Fruit fly (Drosophila melanogaster) whole organism, embryonic: ENCODE measurements around the gene Drs.

Experiments
- ATbp ChIP-seq: fragments of 200-800 bp; sonication (Bioruptor generic); optimal IDR thresholded peaks from 2 replicates; lab custom pipeline; 2017; ENCODE audit warnings: missing biosample characterization, mild to moderate bottlenecking, missing genetic modification characterization, missing genetic modification reagents
- Adf1 ChIP-seq: fragments of 200-800 bp; sonication (Bioruptor generic); IDR thresholded peaks from 2 replicates; pipeline ENCODE4 v1.3.6; 2022; ENCODE audit warnings: missing biosample characterization, missing genetic modification characterization
- Asciz ChIP-seq: fragments of 200-800 bp; sonication (Bioruptor generic); optimal IDR thresholded peaks from 2 replicates; lab custom pipeline; 2017; ENCODE audit warnings: missing biosample characterization, mild to moderate bottlenecking, missing genetic modification characterization, missing genetic modification reagents
- CG10274 ChIP-seq: fragments of 200-800 bp; sonication (Bioruptor generic); optimal IDR thresholded peaks from 3 replicates; lab custom pipeline; 2017; ENCODE audit warnings: missing biosample characterization, mild to moderate bottlenecking, missing genetic modification characterization
- CG1233 ChIP-seq: fragments of 200-800 bp; sonication (Bioruptor generic); optimal IDR thresholded peaks from 4 replicates; lab custom pipeline; 2018; ENCODE audit warnings: missing biosample characterization, mild to moderate bottlenecking, missing genetic modification characterization
- CG13894 ChIP-seq: fragments of 200-800 bp; sonication (Bioruptor generic); optimal IDR thresholded peaks from 3 replicates; lab custom pipeline; 2018; ENCODE audit warnings: missing biosample characterization, mild to moderate bottlenecking, missing genetic modification characterization, moderate library complexity
- CG14860 ChIP-seq: fragments of 200-800 bp; sonication (Bioruptor generic); IDR thresholded peaks from 3 replicates; pipeline ENCODE4 v1.3.6; 2022; ENCODE audit warnings: missing biosample characterization, missing genetic modification characterization; ENCODE audit not compliant: partially characterized antibody
- CG15696 ChIP-seq: fragments of 200-800 bp; sonication (Bioruptor generic); optimal IDR thresholded peaks from 2 replicates; lab custom pipeline; 2019; ENCODE audit warnings: missing biosample characterization, mild to moderate bottlenecking, missing genetic modification characterization, moderate library complexity
- CG17829 ChIP-seq: fragments of 200-800 bp; optimal IDR thresholded peaks from 2 replicates; lab custom pipeline; 2019; ENCODE audit warnings: missing biosample characterization, mild to moderate bottlenecking, missing genetic modification characterization, moderate library complexity
- CG2199 ChIP-seq: fragments of 200-800 bp; sonication (Bioruptor generic); IDR thresholded peaks from 3 replicates; pipeline ENCODE4 v1.3.6; 2022; ENCODE audit warnings: missing biosample characterization, missing genetic modification characterization
- CG32532 ChIP-seq: fragments of 200-800 bp; sonication (Bioruptor generic); IDR thresholded peaks from 2 replicates; pipeline ENCODE4 v1.3.6; 2022; ENCODE audit warnings: missing biosample characterization, missing genetic modification characterization
- CG34422 ChIP-seq: fragments of 200-800 bp; sonication (Bioruptor generic); IDR thresholded peaks from 3 replicates; pipeline ENCODE4 v1.3.6; 2022; ENCODE audit warnings: missing biosample characterization, missing genetic modification characterization
- CG4328 ChIP-seq: fragments of 200-800 bp; sonication (Bioruptor generic); optimal IDR thresholded peaks from 3 replicates; lab custom pipeline; 2017; ENCODE audit warnings: missing biosample characterization, missing genetic modification reagents, missing genetic modification characterization
- CG4360 ChIP-seq: fragments of 200-800 bp; sonication (Bioruptor generic); IDR thresholded peaks from 2 replicates; pipeline ENCODE4 v1.3.6; 2022; ENCODE audit warnings: missing biosample characterization, missing genetic modification characterization
- Deaf1 ChIP-seq: fragments of 200-800 bp; optimal IDR thresholded peaks from 3 replicates; lab custom pipeline; 2019; ENCODE audit warnings: missing biosample characterization, mild to moderate bottlenecking, missing genetic modification characterization, moderate library complexity
- Drgx ChIP-seq: fragments of 200-800 bp; sonication (Bioruptor generic); IDR thresholded peaks from 2 replicates; pipeline ENCODE4 v1.3.6; 2022; ENCODE audit warnings: missing biosample characterization, missing genetic modification characterization
- GATAe ChIP-seq: fragments of 200-800 bp; sonication (Bioruptor generic); conservative IDR thresholded peaks from 2 replicates; pipeline ENCODE4 v1.3.6; 2022; ENCODE audit warnings: missing biosample characterization, missing genetic modification characterization
- HmgZ ChIP-seq: fragments of 200-800 bp; sonication (Bioruptor generic); optimal IDR thresholded peaks from 2 replicates; lab custom pipeline; 2018; ENCODE audit warnings: missing biosample characterization, mild to moderate bottlenecking, missing genetic modification characterization
- Hr3 ChIP-seq: fragments of 200-800 bp; sonication (Bioruptor generic); optimal IDR thresholded peaks from 3 replicates; lab custom pipeline; 2016; ENCODE audit warnings: missing biosample characterization, missing genetic modification characterization
- Med ChIP-seq: fragments of 200-800 bp; sonication (Bioruptor generic); peaks from one replicate; lab custom pipeline; 2016; ENCODE audit warnings: missing biosample characterization, missing genetic modification characterization, mild to moderate bottlenecking, inconsistent platforms, moderate library complexity
- Nf-YC ChIP-seq: fragments of 200-800 bp; optimal IDR thresholded peaks from 3 replicates; lab custom pipeline; 2019; ENCODE audit warnings: missing biosample characterization, mild to moderate bottlenecking, missing genetic modification characterization, moderate library complexity
- PHDP ChIP-seq: fragments of 200-800 bp; sonication (Bioruptor generic); optimal IDR thresholded peaks from 3 replicates; lab custom pipeline; 2018; ENCODE audit warnings: missing biosample characterization, mild to moderate bottlenecking, missing genetic modification characterization, moderate library complexity
- Xbp1 ChIP-seq: fragments of 200-800 bp; sonication (Bioruptor generic); optimal IDR thresholded peaks from 3 replicates; lab custom pipeline; 2016; ENCODE audit warnings: missing biosample characterization, mild to moderate bottlenecking, missing genetic modification characterization
- abd-A ChIP-seq: fragments of 200-800 bp; sonication (Bioruptor generic); optimal IDR thresholded peaks from 3 replicates; lab custom pipeline; 2019; ENCODE audit warnings: missing biosample characterization, mild to moderate bottlenecking, missing genetic modification characterization, moderate library complexity
- ash1 ChIP-seq: fragments of 200-800 bp; sonication (Bioruptor generic); optimal IDR thresholded peaks from 2 replicates; lab custom pipeline; 2018; ENCODE audit warnings: missing biosample characterization, mild to moderate bottlenecking, missing genetic modification characterization
- cg ChIP-seq: fragments of 200-800 bp; sonication (Bioruptor generic); optimal IDR thresholded peaks from 3 replicates; lab custom pipeline; 2019; ENCODE audit warnings: missing biosample characterization, mild to moderate bottlenecking, missing genetic modification characterization, moderate library complexity
- chinmo ChIP-seq: fragments of 200-800 bp; sonication (Bioruptor generic); IDR thresholded peaks from 4 replicates; pipeline ENCODE4 v1.3.6; 2022; ENCODE audit warnings: missing biosample characterization, missing genetic modification characterization; ENCODE audit not compliant: partially characterized antibody
- crol ChIP-seq: fragments of 200-800 bp; sonication (Bioruptor generic); IDR thresholded peaks from 2 replicates; pipeline ENCODE4 v1.3.6; 2022; ENCODE audit warnings: missing biosample characterization, missing genetic modification characterization
- eve ChIP-seq, 2 experiments: fragments of >200 bp; optimal IDR thresholded peaks; 2 replicates each; lab custom pipeline; 2017; ENCODE audit warnings: missing biosample characterization in 2 of 2, missing genetic modification characterization in 2 of 2
- exex ChIP-seq: fragments of 200-800 bp; sonication (Bioruptor generic); optimal IDR thresholded peaks from 4 replicates; lab custom pipeline; 2018; ENCODE audit warnings: missing biosample characterization, mild to moderate bottlenecking, missing genetic modification characterization, moderate library complexity
- gfzf ChIP-seq: fragments of 200-800 bp; sonication (Bioruptor generic); optimal IDR thresholded peaks from 2 replicates; lab custom pipeline; 2016; ENCODE audit warnings: missing biosample characterization, mild to moderate bottlenecking, missing genetic modification characterization, moderate library complexity
- grn ChIP-seq: fragments of 200-800 bp; sonication (Bioruptor generic); optimal IDR thresholded peaks from 3 replicates; lab custom pipeline; 2017; ENCODE audit warnings: missing biosample characterization, missing genetic modification characterization
- hbn ChIP-seq: fragments of 200-800 bp; sonication (Bioruptor generic); IDR thresholded peaks from 2 replicates; pipeline ENCODE4 v1.3.6; 2022; ENCODE audit warnings: missing biosample characterization, missing genetic modification characterization; ENCODE audit not compliant: partially characterized antibody
- lbe ChIP-seq: fragments of 200-800 bp; sonication (Bioruptor generic); optimal IDR thresholded peaks from 2 replicates; lab custom pipeline; 2016; ENCODE audit warnings: missing biosample characterization, mild to moderate bottlenecking, missing genetic modification characterization
- lov ChIP-seq, 2 experiments: fragments of 200-800 bp in 1 of 2; fragments of >200 bp in 1 of 2; sonication (Bioruptor generic) in 1 of 2; IDR thresholded peaks in 1 of 2; optimal IDR thresholded peaks in 1 of 2; 2 replicates in 1 of 2; 3 replicates in 1 of 2; pipeline versions ENCODE4 v1.3.6 to Lab custom; 2017 to 2022; ENCODE audit warnings: missing biosample characterization in 1 of 2, missing genetic modification characterization in 1 of 2
- rib ChIP-seq: fragments of 200-800 bp; sonication (Bioruptor generic); IDR thresholded peaks from 2 replicates; pipeline ENCODE4 v1.3.6; 2022; ENCODE audit warnings: missing biosample characterization, missing genetic modification characterization
- sc ChIP-seq, 3 experiments: fragments of >200 bp in 2 of 3; fragments of 200-800 bp in 1 of 3; sonication (Bioruptor generic) in 1 of 3; optimal IDR thresholded peaks; 2 replicates in 2 of 3; 3 replicates in 1 of 3; lab custom pipeline; 2017; ENCODE audit warnings: mild to moderate bottlenecking in 1 of 3, missing biosample characterization in 1 of 3, missing genetic modification characterization in 1 of 3, missing genetic modification reagents in 1 of 3
- sd ChIP-seq: fragments of 200-800 bp; sonication (Bioruptor generic); optimal IDR thresholded peaks from 3 replicates; lab custom pipeline; 2018; ENCODE audit warnings: missing biosample characterization, mild to moderate bottlenecking, missing genetic modification characterization, moderate library complexity
- sug ChIP-seq: fragments of 200-800 bp; optimal IDR thresholded peaks from 2 replicates; lab custom pipeline; 2019; ENCODE audit warnings: missing biosample characterization, mild to moderate bottlenecking, missing genetic modification characterization, moderate library complexity
- unpg ChIP-seq: fragments of 200-800 bp; sonication (Bioruptor generic); optimal IDR thresholded peaks from 3 replicates; lab custom pipeline; 2018; ENCODE audit warnings: missing biosample characterization, mild to moderate bottlenecking, missing genetic modification characterization, moderate library complexity
- wor ChIP-seq: fragments of 200-800 bp; sonication (Bioruptor generic); IDR thresholded peaks from 2 replicates; pipeline ENCODE4 v1.3.6; 2022; ENCODE audit warnings: missing biosample characterization, missing genetic modification characterization
- z ChIP-seq: fragments of 200-800 bp; sonication (Bioruptor generic); IDR thresholded peaks from 3 replicates; pipeline ENCODE4 v1.3.6; 2022; ENCODE audit warnings: missing biosample characterization, missing genetic modification characterization

Drs gene

DNA sequence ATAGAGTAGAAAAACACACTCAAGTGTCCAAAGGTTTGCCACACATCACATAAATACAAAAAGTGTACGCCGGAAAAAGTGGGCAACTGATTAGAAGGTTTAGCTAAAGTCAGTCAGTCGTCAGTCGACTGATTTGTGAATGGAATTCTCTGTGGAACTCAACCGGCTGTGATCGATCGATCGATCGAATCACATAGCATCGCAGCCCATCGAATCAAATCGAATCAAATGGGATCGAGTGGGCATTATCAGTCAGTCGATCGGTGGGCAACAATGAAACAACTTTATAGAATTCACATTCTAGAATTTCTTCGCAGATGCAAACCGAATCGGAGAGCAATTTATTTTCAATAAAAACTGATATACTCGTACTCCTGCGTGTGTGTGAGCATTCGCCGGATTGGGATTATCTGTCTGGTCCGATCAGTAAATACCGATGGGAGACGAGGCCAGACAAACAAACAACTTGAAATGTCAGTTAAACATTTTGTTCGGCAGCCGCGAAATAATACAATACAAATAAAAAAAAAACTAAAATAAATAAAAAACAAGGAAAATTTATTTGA lies 46.4 kb downstream of the Drs start (continued):
- TF ChIP-seq Asciz (GFP tag; lab: Kevin White, UChicago) (peak; percentile 37), ATbp (GFP tag; lab: Kevin White, UChicago) (no peak), exex (tag; lab: Kevin White, UChicago) (peak; percentile 1), Hr3 (GFP tag; lab: Kevin White, UChicago) (no peak), grn (GFP tag; lab: Kevin White, UChicago) (peak; percentile 83), CG15696 (tag; lab: Kevin White, UChicago) (peak; percentile 36), chinmo (GFP tag; lab: Robert Waterston, UW) (peak; percentile 68; the same call in 1 of the 4 replicates), CG32532 (GFP tag; lab: Robert Waterston, UW) (0 out of 2 replicates have a peak, but pooled peaks have one; percentile 5), CG10274 (peak; percentile 69), sc (optimal IDR thresholded peaks at IDR 0.05; lab: Kevin White, UChicago) (no peak), sc (GFP tag; optimal IDR thresholded peaks at IDR 0.05; lab: Kevin White, UChicago) (no peak), CG4328 (GFP tag; lab: Kevin White, UChicago) (no peak)

DNA sequence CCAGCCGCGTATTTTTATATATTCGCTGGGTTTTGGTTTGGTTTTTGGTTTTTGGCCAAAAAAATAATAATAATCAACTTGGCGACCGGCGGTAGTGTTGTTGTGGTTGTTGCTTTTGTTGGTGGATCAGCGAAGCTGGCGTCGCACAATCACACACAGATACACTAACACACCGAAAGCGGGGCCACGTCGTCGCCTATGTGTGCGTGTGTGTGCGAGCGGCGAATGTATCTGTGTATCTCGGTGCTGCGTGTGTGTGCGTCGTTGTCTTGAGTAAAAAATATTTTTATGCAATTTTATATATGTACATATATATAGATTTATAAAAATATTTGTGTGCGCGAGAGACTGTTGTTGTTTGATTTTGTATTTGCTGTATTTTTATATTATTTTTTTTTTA lies 47.8 kb downstream of the Drs start:
- TF ChIP-seq ash1 (GFP tag; lab: Kevin White, UChicago) (peak; percentile 57), CG4360 (GFP tag; lab: Robert Waterston, UW) (peak; percentile 88), HmgZ (tag; lab: Kevin White, UChicago) (peak; percentile 26), Drgx (peak; percentile 51), CG34422 (GFP tag; lab: Robert Waterston, UW) (peak; percentile 45; the same call in 1 of the 3 replicates), Xbp1 (GFP tag; lab: Kevin White, UChicago) (peak; percentile 52), Nf-YC (tag; lab: Kevin White, UChicago) (peak; percentile 23), hbn (GFP tag; lab: Robert Waterston, UW) (no peak), lbe (GFP tag; lab: Kevin White, UChicago) (peak; percentile 31), Deaf1 (tag; lab: Kevin White, UChicago) (peak; percentile 24), eve (GFP tag; optimal IDR thresholded peaks at IDR 0.05; lab: Kevin White, UChicago) (peak in 1 of 2 experiments; percentile 1), abd-A (tag; lab: Kevin White, UChicago) (peak; percentile 36), Adf1 (peak; percentile 94), CG13894 (peak; percentile 51), CG17829 (tag; lab: Kevin White, UChicago) (no peak), gfzf (GFP tag; lab: Kevin White, UChicago) (no peak), chinmo (GFP tag; lab: Robert Waterston, UW) (peak; percentile 90; the same call in 3 of the 4 replicates), sd (peak; percentile 50), rib (GFP tag; lab: Robert Waterston, UW) (peak; percentile 35; the same call in 1 of the 2 replicates), CG2199 (GFP tag; lab: Robert Waterston, UW) (peak; percentile 36; the same call in 2 of the 3 replicates), Hr3 (GFP tag; lab: Kevin White, UChicago) (no peak), sug (peak; percentile 47), lov (optimal IDR thresholded peaks at IDR 0.05; lab: Kevin White, UChicago) (no peak), lov (GFP tag; IDR thresholded peaks at IDR 0.05; lab: Robert Waterston, UW) (0 out of 3 replicates have a peak, but pooled peaks have one; percentile 24), GATAe (0 out of 2 replicates have a peak, but pooled peaks have one; percentile 18), unpg (GFP tag; lab: Kevin White, UChicago) (peak; percentile 11), CG1233 (no peak), cg (peak; percentile 93), Med (peak; percentile 38), PHDP (no peak), z (GFP tag; lab: Robert Waterston, UW) (peak; percentile 59; the same call in 2 of the 3 replicates), CG14860 (GFP tag; lab: Robert Waterston, UW) (no peak), crol (GFP tag; lab: Robert Waterston, UW) (0 out of 2 replicates have a peak, but pooled peaks have one; percentile 27), wor (no peak)
